Fruit fly (Drosophila melanogaster): Measurements from ENCODE around the gene Fbxl7.

The Fbxl7 gene

DNA sequence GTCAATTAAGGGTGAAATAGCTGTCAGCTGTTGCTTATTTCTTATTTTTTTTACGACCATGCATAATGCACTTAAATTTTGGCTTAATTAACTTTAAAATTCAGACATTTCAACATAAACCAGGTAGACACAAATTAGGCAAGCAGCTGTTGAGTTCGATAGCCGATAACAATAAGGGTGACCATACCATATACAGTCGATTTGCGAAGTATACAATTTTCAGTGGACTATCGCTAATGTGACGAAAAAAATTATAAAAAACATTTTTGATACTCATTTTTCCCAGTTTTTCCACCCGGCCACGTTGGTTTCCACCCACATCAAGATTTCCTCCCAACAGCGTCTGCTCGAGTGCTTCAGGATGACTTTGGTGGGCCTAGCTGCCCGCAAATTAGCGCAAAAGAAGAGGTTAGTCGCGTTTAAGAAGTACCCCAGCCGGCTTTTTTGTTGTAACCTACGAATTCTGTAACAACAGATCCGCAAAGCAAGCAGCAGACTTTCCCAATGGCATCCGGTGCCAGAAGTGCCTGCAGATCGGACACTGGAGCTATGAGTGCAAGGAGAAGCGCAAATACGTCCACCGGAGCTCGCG is 43.1 kb downstream of the Fbxl7 start, which contains the start of the genes CG4287 and CG5516:
Gene CG4287 (minus strand): TSS at position 178 of the 592 bp plus-strand sequence.
Gene CG5516 (plus strand): TSS at position 195 of the 592 bp plus-strand sequence.
- no peak for TF ChIP-seq ovo (GFP tag; optimal IDR thresholded peaks at IDR 0.05)
- TF ChIP-seq tj (GFP tag; optimal IDR thresholded peaks at IDR 0.05), result peak; percentile 78
- no peak for TF ChIP-seq Hr96 (GFP tag; optimal IDR thresholded peaks at IDR 0.05)
- TF ChIP-seq CG14711 (tag; optimal IDR thresholded peaks at IDR 0.05), result peak; percentile 43
- peak; percentile 12 for TF ChIP-seq CG7101 (tag; optimal IDR thresholded peaks at IDR 0.05)
- TF ChIP-seq CG33017 (tag; optimal IDR thresholded peaks at IDR 0.05), result no peak
- no peak for TF ChIP-seq CG7045 (GFP tag; optimal IDR thresholded peaks at IDR 0.05)
- peak; percentile 42 for TF ChIP-seq CG11617 (GFP tag; optimal IDR thresholded peaks at IDR 0.05)
- TF ChIP-seq CG5204 (GFP tag; optimal IDR thresholded peaks at IDR 0.05), result no peak
- peak; percentile 31 for TF ChIP-seq Mnt (GFP tag; optimal IDR thresholded peaks at IDR 0.05)
- no peak for TF ChIP-seq kay (GFP tag; ENCODE audit: borderline replicate concordance)
- peak; percentile 59 for TF ChIP-seq bab1 (GFP tag; optimal IDR thresholded peaks at IDR 0.05)

DNA sequence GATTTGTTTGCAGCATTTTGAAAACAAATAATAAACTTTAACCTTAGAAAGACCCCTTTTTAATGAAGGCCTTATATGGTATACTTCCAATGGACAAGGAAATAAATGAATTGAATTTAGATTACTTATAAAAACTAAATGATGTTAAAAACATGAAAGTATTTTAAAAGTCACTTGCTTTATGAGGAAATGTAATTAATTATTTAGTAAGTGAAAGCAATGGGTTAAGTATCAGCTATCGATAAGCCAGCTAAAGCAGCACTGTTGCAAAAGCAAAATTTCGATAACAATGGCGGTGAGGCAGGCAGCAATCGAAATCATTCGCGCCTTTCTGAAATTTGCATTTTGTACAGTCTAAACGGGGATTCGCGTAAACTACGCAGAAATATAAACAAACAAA is 44.5 kb downstream of the Fbxl7 start, which contains the start of the genes CG32856 and Rbf2:
Gene CG32856 (minus strand): TSS at position 183 of the 400 bp plus-strand sequence.
Gene Rbf2 (plus strand): TSS at position 278 of the 400 bp plus-strand sequence.
- TF ChIP-seq CG7101 (tag; optimal IDR thresholded peaks at IDR 0.05) (peak; percentile 95), pad (GFP tag; optimal IDR thresholded peaks at IDR 0.05) (peak; percentile 2), kay (GFP tag; ENCODE audit: borderline replicate concordance) (no peak), CG33017 (tag; optimal IDR thresholded peaks at IDR 0.05) (peak; percentile 94), ovo (GFP tag; optimal IDR thresholded peaks at IDR 0.05) (peak; percentile 73), bab1 (GFP tag; optimal IDR thresholded peaks at IDR 0.05) (peak; percentile 92), CG11617 (GFP tag; optimal IDR thresholded peaks at IDR 0.05) (peak; percentile 87), CG14711 (tag; optimal IDR thresholded peaks at IDR 0.05) (peak; percentile 60), CG1620 (GFP tag; optimal IDR thresholded peaks at IDR 0.05) (peak; percentile 94), tj (GFP tag; optimal IDR thresholded peaks at IDR 0.05) (peak; percentile 64), Hr96 (GFP tag; optimal IDR thresholded peaks at IDR 0.05) (peak; percentile 85), Mnt (GFP tag; optimal IDR thresholded peaks at IDR 0.05) (peak; percentile 64), Clk (GFP tag; optimal IDR thresholded peaks at IDR 0.05) (no peak), cic (GFP tag; optimal IDR thresholded peaks at IDR 0.05) (peak; percentile 31), toe (GFP tag; optimal IDR thresholded peaks at IDR 0.05) (peak; percentile 72), Crg-1 (GFP tag; optimal IDR thresholded peaks at IDR 0.05) (peak; percentile 70), CG5204 (GFP tag; optimal IDR thresholded peaks at IDR 0.05) (no peak), CG12768 (GFP tag; optimal IDR thresholded peaks at IDR 0.05) (peak; percentile 28), cnc (optimal IDR thresholded peaks at IDR 0.05) (no peak), CG7045 (GFP tag; optimal IDR thresholded peaks at IDR 0.05) (peak; percentile 71)

DNA sequence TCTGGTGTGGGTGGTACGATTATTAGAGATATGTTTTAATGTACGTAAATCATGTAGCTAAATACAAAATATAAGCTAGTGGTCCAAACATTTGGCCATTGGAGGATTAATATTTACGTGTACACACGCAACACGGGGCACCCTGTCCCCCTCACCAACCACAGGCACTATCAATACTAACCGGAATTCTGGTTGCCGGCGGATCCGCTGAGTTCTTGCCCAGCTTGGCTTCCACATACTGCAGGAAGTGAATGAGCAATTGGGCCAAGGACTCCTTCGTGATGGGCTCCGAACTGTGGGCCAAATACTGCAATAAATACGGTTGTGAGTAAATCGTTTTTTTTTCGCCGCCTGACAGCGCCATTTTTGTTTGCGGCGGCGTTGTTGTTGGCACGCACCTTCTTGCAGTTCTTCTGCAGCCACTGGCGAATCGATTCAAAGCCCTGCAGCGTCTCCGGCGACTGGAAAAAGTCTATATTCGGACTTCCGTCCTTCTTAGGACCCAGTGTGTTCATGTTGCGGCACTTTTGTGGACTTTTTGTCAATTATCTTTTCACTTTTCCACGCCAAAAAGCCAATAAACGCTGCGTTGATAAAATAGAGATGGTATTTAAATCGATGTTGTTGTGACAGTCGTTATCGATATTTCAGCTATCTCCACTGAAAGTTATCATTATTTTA is 51.7 kb downstream of the Fbxl7 start, which contains the start of gene mor:
Gene mor (minus strand): TSS at position 616 of the 681 bp plus-strand sequence.
- no peak for TF ChIP-seq bab1 (GFP tag; optimal IDR thresholded peaks at IDR 0.05)
- peak; percentile 17 for TF ChIP-seq pad (GFP tag; optimal IDR thresholded peaks at IDR 0.05)
- TF ChIP-seq tj (GFP tag; optimal IDR thresholded peaks at IDR 0.05), result no peak
- no peak for TF ChIP-seq Mnt (GFP tag; optimal IDR thresholded peaks at IDR 0.05)
- no peak for TF ChIP-seq CG11617 (GFP tag; optimal IDR thresholded peaks at IDR 0.05)
- TF ChIP-seq kay (GFP tag; ENCODE audit: borderline replicate concordance), result no peak
- no peak for TF ChIP-seq CG14711 (tag; optimal IDR thresholded peaks at IDR 0.05)

DNA sequence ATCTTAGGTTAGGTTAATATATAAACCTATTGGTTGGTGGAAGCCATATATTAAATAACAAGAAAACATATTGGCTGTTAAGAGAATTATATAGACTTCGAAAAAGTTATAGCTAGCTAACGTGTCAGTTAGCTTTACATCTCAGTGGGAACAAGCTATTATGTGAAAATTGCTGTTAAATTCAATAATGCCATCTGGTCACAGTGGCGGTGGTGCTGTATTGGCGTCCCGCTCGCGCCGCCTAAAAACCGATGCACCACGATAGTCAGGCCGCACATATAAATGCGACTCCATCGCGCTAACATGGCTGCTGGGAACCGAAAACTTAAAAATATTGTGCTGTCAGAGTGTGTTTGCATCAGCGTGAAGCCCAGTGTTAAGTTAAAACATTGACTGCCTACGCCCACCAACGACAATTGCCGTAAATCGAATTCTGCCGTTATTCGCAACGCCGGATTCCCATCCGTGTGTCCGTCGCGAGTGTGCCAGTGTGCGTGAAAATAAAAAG is 52.3 kb downstream of the Fbxl7 start, which contains the start of gene Hel89B:
Gene Hel89B (plus strand): TSS at position 320 of the 508 bp plus-strand sequence.
- TF ChIP-seq CG33017 (tag; optimal IDR thresholded peaks at IDR 0.05) (peak; percentile 23), Hr96 (GFP tag; optimal IDR thresholded peaks at IDR 0.05) (peak; percentile 57), CG14711 (tag; optimal IDR thresholded peaks at IDR 0.05) (peak; percentile 33), kay (GFP tag; ENCODE audit: borderline replicate concordance) (no peak), CG5204 (GFP tag; optimal IDR thresholded peaks at IDR 0.05) (peak; percentile 78), Crg-1 (GFP tag; optimal IDR thresholded peaks at IDR 0.05) (no peak), Mnt (GFP tag; optimal IDR thresholded peaks at IDR 0.05) (peak; percentile 59), tj (GFP tag; optimal IDR thresholded peaks at IDR 0.05) (peak; percentile 45), pad (GFP tag; optimal IDR thresholded peaks at IDR 0.05) (no peak), cic (GFP tag; optimal IDR thresholded peaks at IDR 0.05) (no peak), CG11617 (GFP tag; optimal IDR thresholded peaks at IDR 0.05) (peak; percentile 54), CG1620 (GFP tag; optimal IDR thresholded peaks at IDR 0.05) (peak; percentile 52), bab1 (GFP tag; optimal IDR thresholded peaks at IDR 0.05) (peak; percentile 56), ovo (GFP tag; optimal IDR thresholded peaks at IDR 0.05) (peak; percentile 9), cnc (optimal IDR thresholded peaks at IDR 0.05) (no peak), Clk (GFP tag; optimal IDR thresholded peaks at IDR 0.05) (no peak), toe (GFP tag; optimal IDR thresholded peaks at IDR 0.05) (peak; percentile 89), CG12768 (GFP tag; optimal IDR thresholded peaks at IDR 0.05) (no peak), CG7045 (GFP tag; optimal IDR thresholded peaks at IDR 0.05) (peak; percentile 4), CG7101 (tag; optimal IDR thresholded peaks at IDR 0.05) (peak; percentile 50)

DNA sequence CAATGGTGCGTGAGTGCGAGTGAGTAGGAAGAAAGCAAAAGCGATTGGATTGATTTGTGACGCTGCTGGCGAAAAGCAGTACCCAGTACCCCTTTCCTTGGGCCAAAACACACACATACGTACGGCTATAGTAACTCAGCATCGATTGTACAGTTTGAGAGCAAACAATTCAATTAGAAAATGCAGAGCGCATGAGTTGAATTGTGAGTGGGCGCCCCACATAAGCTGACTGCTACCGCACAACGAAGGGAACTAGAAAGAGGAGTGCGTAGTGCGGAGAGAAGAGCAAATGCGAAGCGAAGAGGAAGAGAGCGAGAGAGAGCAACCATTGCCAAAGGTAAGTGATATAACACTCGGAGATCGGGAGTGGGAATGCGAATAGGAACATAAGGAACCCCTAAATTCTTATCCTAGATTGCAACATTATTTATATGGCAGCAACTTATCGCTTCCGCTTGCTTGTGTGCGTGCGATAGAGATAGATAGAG is 52.8 kb downstream of the Fbxl7 start:
- no peak for TF ChIP-seq CG5204 (GFP tag; optimal IDR thresholded peaks at IDR 0.05)
- no peak for TF ChIP-seq Clk (GFP tag; optimal IDR thresholded peaks at IDR 0.05)
- peak; percentile 53 for TF ChIP-seq Crg-1 (GFP tag; optimal IDR thresholded peaks at IDR 0.05)
- peak; percentile 2 for TF ChIP-seq CG11617 (GFP tag; optimal IDR thresholded peaks at IDR 0.05)
- no peak for TF ChIP-seq cnc (optimal IDR thresholded peaks at IDR 0.05)
- TF ChIP-seq CG7045 (GFP tag; optimal IDR thresholded peaks at IDR 0.05), result no peak
- peak; percentile 98 for TF ChIP-seq cic (GFP tag; optimal IDR thresholded peaks at IDR 0.05)
- TF ChIP-seq Mnt (GFP tag; optimal IDR thresholded peaks at IDR 0.05), result peak; percentile 69
- TF ChIP-seq toe (GFP tag; optimal IDR thresholded peaks at IDR 0.05), result peak; percentile 15
- TF ChIP-seq ovo (GFP tag; optimal IDR thresholded peaks at IDR 0.05), result no peak
- TF ChIP-seq tj (GFP tag; optimal IDR thresholded peaks at IDR 0.05), result peak; percentile 19
- peak; percentile 82 for TF ChIP-seq pad (GFP tag; optimal IDR thresholded peaks at IDR 0.05)
- TF ChIP-seq bab1 (GFP tag; optimal IDR thresholded peaks at IDR 0.05), result no peak
- TF ChIP-seq CG7101 (tag; optimal IDR thresholded peaks at IDR 0.05), result peak; percentile 12
- peak; percentile 21 for TF ChIP-seq CG12768 (GFP tag; optimal IDR thresholded peaks at IDR 0.05)
- peak; percentile 17 for TF ChIP-seq Hr96 (GFP tag; optimal IDR thresholded peaks at IDR 0.05)
